Worm (Caenorhabditis elegans) whole organism, early embryonic: ENCODE measurements around the gene nmur-2.

Experiments used
- B0310.2 ChIP-seq: sonication (generic microtip); optimal IDR thresholded peaks from 2 replicates; lab custom pipeline; 2016; ENCODE audit warnings: mild to moderate bottlenecking, missing genetic modification characterization, missing compliant biosample characterization
- F13C5.2 ChIP-seq: sonication (generic microtip); optimal IDR thresholded peaks from 2 replicates; lab custom pipeline; 2017; ENCODE audit warnings: mild to moderate bottlenecking, missing genetic modification characterization, inconsistent platforms, missing compliant biosample characterization
- aly-1 ChIP-seq: sonication (generic microtip); optimal IDR thresholded peaks from 2 replicates; lab custom pipeline; 2016; ENCODE audit warnings: missing genetic modification characterization, missing compliant biosample characterization
- ama-1 ChIP-seq: fragments of 150-350 bp; optimal IDR thresholded peaks from 2 replicates; lab custom pipeline; 2014
- ceh-13 ChIP-seq: fragments of 200-800 bp; sonication (Bioruptor generic); optimal IDR thresholded peaks from 2 replicates; lab custom pipeline; 2018; ENCODE audit warnings: mild to moderate bottlenecking, missing genetic modification characterization, missing compliant biosample characterization
- ceh-36 ChIP-seq: sonication (generic microtip); optimal IDR thresholded peaks from 2 replicates; lab custom pipeline; 2016; ENCODE audit warnings: missing genetic modification characterization, inconsistent platforms, missing compliant biosample characterization
- ets-7 ChIP-seq: sonication (generic microtip); optimal IDR thresholded peaks from 2 replicates; lab custom pipeline; 2016; ENCODE audit warnings: missing genotype, missing genetic modification characterization, missing compliant biosample characterization
- flt-1 ChIP-seq: fragments of 200-800 bp; sonication (Bioruptor generic); IDR thresholded peaks from 2 replicates; pipeline ENCODE4 v1.3.6; 2022; ENCODE audit warnings: missing genetic modification characterization, missing compliant biosample characterization
- hmbx-1 ChIP-seq: sonication (generic microtip); optimal IDR thresholded peaks from 2 replicates; lab custom pipeline; 2016; ENCODE audit warnings: mild to moderate bottlenecking, missing genetic modification characterization, missing compliant biosample characterization
- hmg-4 ChIP-seq: fragments of 200-800 bp; sonication (Bioruptor generic); optimal IDR thresholded peaks from 2 replicates; lab custom pipeline; 2018; ENCODE audit warnings: mild to moderate bottlenecking, missing genetic modification characterization, missing compliant biosample characterization
- hnd-1 ChIP-seq: sonication (generic microtip); optimal IDR thresholded peaks from 2 replicates; lab custom pipeline; 2016; ENCODE audit warnings: missing genetic modification characterization, missing compliant biosample characterization
- pes-1 ChIP-seq: fragments of 200-800 bp; sonication (Bioruptor generic); IDR thresholded peaks from 2 replicates; pipeline ENCODE4 v1.3.6; 2022; ENCODE audit warnings: missing genetic modification reagents, missing genetic modification characterization, missing compliant biosample characterization
- scrt-1 ChIP-seq: fragments of 200-800 bp; sonication (Bioruptor generic); IDR thresholded peaks from 2 replicates; pipeline ENCODE4 v1.3.6; 2022; ENCODE audit warnings: missing genetic modification characterization, missing compliant biosample characterization
- sea-1 ChIP-seq: fragments of 200-800 bp; sonication (Bioruptor generic); conservative IDR thresholded peaks from 2 replicates; pipeline ENCODE4 v1.3.6; 2022; ENCODE audit warnings: missing genetic modification characterization, missing compliant biosample characterization
- tbx-11 ChIP-seq: fragments of 200-800 bp; sonication (Bioruptor generic); IDR thresholded peaks from 2 replicates; pipeline ENCODE4 v1.3.6; 2022; ENCODE audit warnings: missing genetic modification characterization, missing compliant biosample characterization
- tbx-37 ChIP-seq: fragments of 200-800 bp; sonication (Bioruptor generic); conservative IDR thresholded peaks from 2 replicates; pipeline ENCODE4 v1.3.6; 2022; ENCODE audit warnings: missing genetic modification reagents, missing genetic modification characterization, missing compliant biosample characterization
- tra-4 ChIP-seq: sonication (generic microtip); optimal IDR thresholded peaks from 2 replicates; lab custom pipeline; 2017; ENCODE audit warnings: missing genetic modification characterization, missing compliant biosample characterization

nmur-2 gene

DNA sequence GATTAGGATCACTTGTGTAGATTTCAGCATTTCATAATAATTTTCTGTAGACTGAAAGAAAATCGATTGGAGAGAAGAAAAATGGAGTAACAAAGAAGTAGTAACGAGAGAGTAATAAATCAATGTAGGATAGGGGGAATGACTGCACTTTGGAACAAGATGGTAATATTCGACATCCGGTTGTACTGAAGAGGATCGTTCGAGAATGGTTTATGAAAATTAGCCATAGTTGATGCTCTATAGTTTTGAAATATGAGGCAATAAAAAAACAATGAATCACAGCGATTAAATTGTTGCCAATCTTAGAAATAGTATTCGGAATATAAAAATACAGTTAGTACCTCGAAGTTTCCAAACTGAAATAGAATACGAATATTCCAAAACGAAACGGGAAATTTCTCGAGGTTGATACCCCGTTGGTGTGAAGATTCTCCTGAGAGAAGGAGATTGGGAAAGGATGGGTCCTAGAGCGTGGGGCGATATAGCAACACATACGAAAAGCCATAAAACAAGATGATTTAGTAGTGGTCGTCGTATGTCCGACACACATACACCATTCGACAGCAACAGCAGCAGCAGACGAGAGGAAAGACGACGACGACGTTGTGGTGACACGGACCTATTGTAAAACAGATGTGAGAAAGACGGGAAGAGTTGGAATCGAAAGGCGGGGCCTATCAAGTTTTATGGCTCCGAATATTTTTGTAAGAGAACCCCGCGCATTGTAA, 8.9 kb upstream of the nmur-2 start, which contains the start of gene cwn-1:
Gene cwn-1 (minus strand): TSS at position 51 of the 728 bp plus-strand sequence.
- TF ChIP-seq ceh-13 (GFP tag; lab: Kevin White, UChicago) (no peak), tbx-11 (GFP tag; lab: Robert Waterston, UW) (no peak), F13C5.2 (no peak), pes-1 (GFP tag; lab: Robert Waterston, UW) (no peak), sea-1 (GFP tag; lab: Robert Waterston, UW) (no peak), ets-7 (tag; lab: Kevin White, UChicago) (no peak), hnd-1 (tag; lab: Kevin White, UChicago) (no peak)

DNA sequence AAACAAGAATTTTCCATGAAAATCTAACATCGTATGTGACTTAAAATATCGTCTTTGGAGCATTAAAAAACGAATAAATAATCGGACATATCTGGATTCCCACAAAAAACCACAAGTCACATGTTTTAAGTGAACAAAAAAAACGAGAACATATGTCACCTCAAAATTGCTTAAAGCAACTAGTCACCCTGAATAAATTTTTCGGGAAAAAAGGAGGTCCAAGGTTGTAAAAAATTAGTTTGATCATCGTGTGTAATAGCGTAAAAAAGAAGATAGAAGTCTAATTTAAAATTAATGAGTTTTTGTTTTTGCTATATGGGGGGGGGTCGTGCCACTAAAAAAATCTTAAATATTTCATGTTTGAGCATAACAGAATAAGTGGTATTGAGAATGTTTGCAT, 5.0 kb upstream of the nmur-2 start:
- TF ChIP-seq scrt-1 (GFP tag; lab: Robert Waterston, UW) (no peak), tbx-11 (GFP tag; lab: Robert Waterston, UW) (no peak), B0310.2 (tag; lab: Kevin White, UChicago) (no peak), hmbx-1 (tag; lab: Kevin White, UChicago) (no peak), pes-1 (GFP tag; lab: Robert Waterston, UW) (no peak), flt-1 (GFP tag; lab: Robert Waterston, UW) (no peak), ceh-36 (tag; lab: Kevin White, UChicago) (no peak), ceh-13 (GFP tag; lab: Kevin White, UChicago) (no peak)

DNA sequence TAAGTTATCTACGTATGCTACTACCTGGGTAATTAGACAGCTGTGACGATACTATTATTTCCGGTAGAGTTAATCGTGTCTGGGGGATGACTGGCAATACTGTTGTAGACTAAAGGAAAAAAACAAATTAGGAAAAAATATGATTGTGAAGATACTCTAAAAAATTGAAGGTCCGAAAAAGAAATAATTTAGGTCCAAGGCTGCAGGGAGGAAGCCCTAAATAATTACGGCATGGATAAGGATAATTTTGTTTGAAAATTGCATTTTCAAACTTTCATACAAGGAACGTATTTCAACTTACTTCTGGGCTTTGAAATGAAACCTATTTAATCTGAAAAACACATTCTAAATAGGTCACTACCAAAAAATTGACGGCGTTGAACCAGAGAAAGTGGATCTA, 4.1 kb upstream of the nmur-2 start, which contains the start of gene srd-3:
Gene srd-3 (minus strand): TSS at position 101 of the 400 bp plus-strand sequence.
- no peak for TF ChIP-seq hmbx-1 (tag; lab: Kevin White, UChicago)
- TF ChIP-seq hmg-4 (GFP tag; lab: Kevin White, UChicago) = no peak
- no peak for TF ChIP-seq B0310.2 (tag; lab: Kevin White, UChicago)
- no peak for TF ChIP-seq ama-1 (lab: Kevin White, UChicago)
- TF ChIP-seq tbx-37 = no peak
- no peak for TF ChIP-seq hnd-1 (tag; lab: Kevin White, UChicago)

DNA sequence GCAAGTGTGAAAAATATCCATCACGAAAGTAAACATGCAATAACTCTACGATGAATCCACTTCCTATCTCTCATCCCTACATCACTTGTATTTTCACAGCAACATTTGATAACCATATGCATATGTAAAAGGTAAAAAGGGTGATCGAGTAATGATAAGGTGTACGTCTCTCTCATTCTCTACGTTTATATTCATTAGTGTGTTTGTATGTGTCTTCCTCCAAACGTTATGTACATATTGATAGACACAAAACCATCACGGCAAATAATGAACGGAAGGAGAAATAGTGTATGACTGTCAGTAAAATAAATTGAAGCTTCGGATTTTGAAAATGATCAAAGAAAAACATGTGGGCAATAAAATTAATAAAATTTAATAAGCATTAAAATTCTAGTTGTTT, 2.3 kb downstream of the nmur-2 start:
- no peak for TF ChIP-seq B0310.2 (tag; lab: Kevin White, UChicago)
- TF ChIP-seq pes-1 (GFP tag; lab: Robert Waterston, UW) = no peak
- no peak for TF ChIP-seq hmg-4 (GFP tag; lab: Kevin White, UChicago)
- TF ChIP-seq tbx-11 (GFP tag; lab: Robert Waterston, UW) = no peak
- TF ChIP-seq F13C5.2 = no peak
- TF ChIP-seq tra-4 (tag; lab: Kevin White, UChicago) = no peak
- no peak for TF ChIP-seq tbx-37
- TF ChIP-seq aly-1 (tag; lab: Kevin White, UChicago) = no peak
- TF ChIP-seq ets-7 (tag; lab: Kevin White, UChicago) = no peak
- no peak for TF ChIP-seq hmbx-1 (tag; lab: Kevin White, UChicago)
- no peak for TF ChIP-seq hnd-1 (tag; lab: Kevin White, UChicago)
- no peak for TF ChIP-seq ceh-36 (tag; lab: Kevin White, UChicago)
- TF ChIP-seq ceh-13 (GFP tag; lab: Kevin White, UChicago) = no peak
- TF ChIP-seq ama-1 (lab: Kevin White, UChicago) = no peak
- TF ChIP-seq sea-1 (GFP tag; lab: Robert Waterston, UW) = no peak
- no peak for TF ChIP-seq scrt-1 (GFP tag; lab: Robert Waterston, UW)
- no peak for TF ChIP-seq flt-1 (GFP tag; lab: Robert Waterston, UW)

DNA sequence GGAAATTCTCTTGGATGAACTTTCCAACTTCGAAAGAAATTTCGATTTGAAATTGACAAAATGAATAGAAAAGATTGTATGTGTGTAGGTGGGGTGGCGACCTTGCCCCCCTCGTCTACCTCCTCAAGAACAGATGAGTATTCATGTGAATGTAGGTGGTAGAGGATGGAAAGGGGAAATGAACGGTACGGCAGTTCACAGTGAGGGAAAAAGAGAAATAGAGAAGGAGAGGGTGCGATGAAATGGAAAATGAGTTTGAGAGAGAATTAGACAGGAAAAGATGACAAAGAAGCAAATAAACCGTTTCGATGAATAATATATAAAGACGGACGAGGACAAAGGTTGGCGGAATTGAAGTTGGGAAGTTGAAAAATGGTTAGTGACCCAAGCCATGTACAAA, 2.8 kb downstream of the nmur-2 start:
- TF ChIP-seq ceh-36 (tag; lab: Kevin White, UChicago) (no peak), hmg-4 (GFP tag; lab: Kevin White, UChicago) (no peak), F13C5.2 (no peak), hnd-1 (tag; lab: Kevin White, UChicago) (no peak), tbx-37 (no peak), tbx-11 (GFP tag; lab: Robert Waterston, UW) (no peak), aly-1 (tag; lab: Kevin White, UChicago) (no peak)

DNA sequence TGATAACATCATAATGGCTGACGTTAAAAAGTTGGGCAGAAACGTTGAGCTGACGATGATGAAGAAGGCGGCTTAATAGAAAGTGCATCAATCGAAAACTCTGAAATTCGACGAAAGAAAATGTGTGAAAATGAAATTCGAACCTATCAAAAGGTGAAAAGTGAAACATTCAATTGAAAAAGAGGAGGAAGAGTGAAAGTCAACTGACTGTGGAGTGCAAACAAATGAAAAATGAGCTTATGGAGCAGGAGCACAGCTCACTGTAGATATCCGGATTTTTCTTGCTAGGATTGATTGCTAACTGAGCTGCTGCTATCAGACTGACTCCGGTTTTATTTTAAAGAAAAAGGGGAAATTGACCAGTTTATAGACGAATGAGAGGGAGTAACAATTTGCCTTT, 3.7 kb downstream of the nmur-2 start, which contains the start of gene K10B4.3:
Gene K10B4.3 (minus strand): TSS at position 101 of the 400 bp plus-strand sequence.
- no peak for TF ChIP-seq flt-1 (GFP tag; lab: Robert Waterston, UW)
- TF ChIP-seq hmg-4 (GFP tag; lab: Kevin White, UChicago) = no peak
- no peak for TF ChIP-seq aly-1 (tag; lab: Kevin White, UChicago)
- TF ChIP-seq ceh-36 (tag; lab: Kevin White, UChicago) = no peak
- no peak for TF ChIP-seq tra-4 (tag; lab: Kevin White, UChicago)
- TF ChIP-seq ama-1 (lab: Kevin White, UChicago) = no peak
- no peak for TF ChIP-seq sea-1 (GFP tag; lab: Robert Waterston, UW)
- no peak for TF ChIP-seq ets-7 (tag; lab: Kevin White, UChicago)
- TF ChIP-seq F13C5.2 = no peak
- TF ChIP-seq tbx-37 = no peak
- no peak for TF ChIP-seq pes-1 (GFP tag; lab: Robert Waterston, UW)
- TF ChIP-seq hmbx-1 (tag; lab: Kevin White, UChicago) = no peak
- no peak for TF ChIP-seq tbx-11 (GFP tag; lab: Robert Waterston, UW)
- no peak for TF ChIP-seq scrt-1 (GFP tag; lab: Robert Waterston, UW)
- no peak for TF ChIP-seq B0310.2 (tag; lab: Kevin White, UChicago)
- TF ChIP-seq ceh-13 (GFP tag; lab: Kevin White, UChicago) = no peak
- TF ChIP-seq hnd-1 (tag; lab: Kevin White, UChicago) = no peak

DNA sequence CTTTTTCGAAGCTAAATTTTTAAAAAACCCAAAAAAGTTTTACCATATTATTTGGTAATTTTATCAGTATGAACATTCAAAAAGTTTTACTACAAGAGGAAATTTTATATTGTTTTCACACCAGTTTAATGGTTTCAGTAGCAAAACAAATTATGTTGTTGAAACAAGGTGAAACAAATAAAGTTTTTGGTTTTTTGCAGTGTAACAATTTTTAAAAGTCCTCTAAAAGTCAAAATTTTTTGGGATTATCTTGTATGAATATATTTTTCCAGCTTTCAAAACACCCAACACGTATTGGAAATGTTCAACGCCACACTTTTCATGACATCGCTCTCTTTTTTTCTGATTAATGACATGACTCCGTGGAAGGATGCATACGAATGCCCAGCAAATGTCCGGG, 7.9 kb downstream of the nmur-2 start, which contains the start of gene srt-54:
Gene srt-54 (plus strand): TSS at position 301 of the 400 bp plus-strand sequence.
- TF ChIP-seq sea-1 (GFP tag; lab: Robert Waterston, UW) (no peak), ets-7 (tag; lab: Kevin White, UChicago) (no peak), tbx-11 (GFP tag; lab: Robert Waterston, UW) (no peak)
